Worm (Caenorhabditis elegans) whole organism, young adult: ENCODE results near the gene daf-9.

ENCODE experiments used
- B0035.1 ChIP-seq: sonication (generic microtip); optimal IDR thresholded peaks from 2 replicates; lab custom pipeline; 2016; ENCODE audit warnings: missing genetic modification characterization, mild to moderate bottlenecking, missing compliant biosample characterization, missing genotype, missing genetic modification reagents
- B0261.1 ChIP-seq: sonication (generic microtip); optimal IDR thresholded peaks from 2 replicates; lab custom pipeline; 2016; ENCODE audit warnings: mild to moderate bottlenecking, missing genetic modification characterization, moderate library complexity, missing compliant biosample characterization
- C17E4.6 ChIP-seq: fragments of 200-800 bp; sonication (Bioruptor generic); IDR thresholded peaks from 2 replicates; pipeline ENCODE4 v1.3.6; 2022; ENCODE audit warnings: missing genetic modification reagents, missing genetic modification characterization, missing compliant biosample characterization
- F37B4.10 ChIP-seq: fragments of 200-800 bp; sonication (Bioruptor generic); IDR thresholded peaks from 2 replicates; pipeline ENCODE4 v1.3.6; 2022; ENCODE audit warnings: missing genetic modification characterization, missing compliant biosample characterization
- F39B2.1 ChIP-seq: fragments of 200-800 bp; sonication (Bioruptor generic); IDR thresholded peaks from 2 replicates; pipeline ENCODE4 v1.3.6; 2022; ENCODE audit warnings: missing genetic modification reagents, missing genetic modification characterization, missing compliant biosample characterization
- K11D2.4 ChIP-seq: fragments of 200-800 bp; sonication (Bioruptor generic); IDR thresholded peaks from 2 replicates; pipeline ENCODE4 v1.3.6; 2022; ENCODE audit warnings: missing genetic modification reagents, missing genetic modification characterization, missing compliant biosample characterization
- Y53G8AR.9 ChIP-seq: fragments of 200-800 bp; sonication (Bioruptor generic); conservative IDR thresholded peaks from 2 replicates; pipeline ENCODE4 v1.3.6; 2022; ENCODE audit warnings: missing genetic modification reagents, missing genetic modification characterization, missing compliant biosample characterization
- Y56A3A.18 ChIP-seq: fragments of 200-800 bp; sonication (Bioruptor generic); IDR thresholded peaks from 2 replicates; pipeline ENCODE4 v1.3.6; 2022; ENCODE audit warnings: missing genetic modification reagents, missing genetic modification characterization, missing compliant biosample characterization
- Y79H2A.3 ChIP-seq: fragments of 200-800 bp; sonication (Bioruptor generic); conservative IDR thresholded peaks from 2 replicates; pipeline ENCODE4 v1.3.6; 2022; ENCODE audit warnings: missing genetic modification reagents, missing genetic modification characterization, missing compliant biosample characterization
- akir-1 ChIP-seq: fragments of 200-800 bp; sonication (Bioruptor generic); optimal IDR thresholded peaks from 2 replicates; lab custom pipeline; 2018; ENCODE audit warnings: mild to moderate bottlenecking, missing genetic modification characterization, moderate library complexity, missing compliant biosample characterization
- aptf-3 ChIP-seq: fragments of 200-800 bp; sonication (Bioruptor generic); IDR thresholded peaks from 2 replicates; pipeline ENCODE4 v1.3.6; 2022; ENCODE audit warnings: missing genetic modification characterization, missing compliant biosample characterization
- attf-3 ChIP-seq: fragments of 200-800 bp; sonication (Bioruptor generic); conservative IDR thresholded peaks from 2 replicates; pipeline ENCODE4 v1.3.6; 2022; ENCODE audit warnings: missing genetic modification reagents, missing genetic modification characterization, missing compliant biosample characterization
- attf-5 ChIP-seq: fragments of 200-800 bp; sonication (Bioruptor generic); optimal IDR thresholded peaks from 2 replicates; lab custom pipeline; 2018; ENCODE audit warnings: mild to moderate bottlenecking, missing genetic modification characterization, missing compliant biosample characterization
- attf-6 ChIP-seq: fragments of 200-800 bp; sonication (Bioruptor generic); IDR thresholded peaks from 2 replicates; pipeline ENCODE4 v1.3.6; 2022; ENCODE audit warnings: missing genetic modification reagents, missing genetic modification characterization, missing compliant biosample characterization
- bed-2 ChIP-seq: fragments of 200-800 bp; sonication (Bioruptor generic); IDR thresholded peaks from 2 replicates; pipeline ENCODE4 v1.3.6; 2022; ENCODE audit warnings: missing genetic modification reagents, missing genetic modification characterization, missing compliant biosample characterization
- ccch-3 ChIP-seq: fragments of 200-800 bp; sonication (Bioruptor generic); optimal IDR thresholded peaks from 2 replicates; lab custom pipeline; 2018; ENCODE audit warnings: mild to moderate bottlenecking, missing genetic modification characterization, missing compliant biosample characterization
- cebp-2 ChIP-seq: fragments of 200-800 bp; sonication (Bioruptor generic); IDR thresholded peaks from 2 replicates; pipeline ENCODE4 v1.3.6; 2022; ENCODE audit warnings: missing genetic modification characterization, missing compliant biosample characterization
- ceh-40 ChIP-seq: fragments of 200-800 bp; sonication (Bioruptor generic); IDR thresholded peaks from 2 replicates; pipeline ENCODE4 v1.3.6; 2022; ENCODE audit warnings: missing genetic modification characterization, missing compliant biosample characterization
- ceh-58 ChIP-seq: fragments of 200-800 bp; sonication (Bioruptor generic); IDR thresholded peaks from 2 replicates; pipeline ENCODE4 v1.3.6; 2022; ENCODE audit warnings: missing genetic modification characterization, missing compliant biosample characterization
- die-1 ChIP-seq: sonication (generic microtip); optimal IDR thresholded peaks from 2 replicates; lab custom pipeline; 2016; ENCODE audit warnings: missing genotype, mild to moderate bottlenecking, missing genetic modification characterization, missing compliant biosample characterization
- dpff-1 ChIP-seq: sonication (generic microtip); optimal IDR thresholded peaks from 2 replicates; lab custom pipeline; 2017; ENCODE audit warnings: mild to moderate bottlenecking, missing genetic modification characterization, missing compliant biosample characterization
- efl-1 ChIP-seq: fragments of 150-350 bp; optimal IDR thresholded peaks from 2 replicates; lab custom pipeline; 2014; ENCODE audit warnings: missing biosample characterization, missing genetic modification reagents, missing genetic modification characterization
- egl-18 ChIP-seq: fragments of 200-800 bp; sonication (Bioruptor generic); IDR thresholded peaks from 2 replicates; pipeline ENCODE4 v1.3.6; 2022; ENCODE audit warnings: missing genetic modification reagents, missing genetic modification characterization, missing compliant biosample characterization
- egl-44 ChIP-seq: fragments of 200-800 bp; sonication (Bioruptor generic); IDR thresholded peaks from 2 replicates; pipeline ENCODE4 v1.3.6; 2022; ENCODE audit warnings: missing genetic modification reagents, missing genetic modification characterization, missing compliant biosample characterization
- ets-4 ChIP-seq: fragments of 200-800 bp; sonication (Bioruptor generic); optimal IDR thresholded peaks from 2 replicates; lab custom pipeline; 2018; ENCODE audit warnings: mild to moderate bottlenecking, missing genetic modification characterization, missing compliant biosample characterization
- fkh-3 ChIP-seq: sonication (generic microtip); optimal IDR thresholded peaks from 2 replicates; lab custom pipeline; 2016; ENCODE audit warnings: mild to moderate bottlenecking, missing genetic modification characterization, missing compliant biosample characterization
- him-1 ChIP-seq: sonication (generic microtip); optimal IDR thresholded peaks from 2 replicates; lab custom pipeline; 2016; ENCODE audit warnings: missing genotype, missing genetic modification reagents, missing genetic modification characterization, missing compliant biosample characterization
- hlh-26 ChIP-seq: fragments of 200-800 bp; sonication (Bioruptor generic); conservative IDR thresholded peaks from 2 replicates; pipeline ENCODE4 v1.3.6; 2022; ENCODE audit warnings: missing genetic modification reagents, missing genetic modification characterization, missing compliant biosample characterization
- hmg-1.2 ChIP-seq: fragments of 200-800 bp; sonication (Bioruptor generic); IDR thresholded peaks from 2 replicates; pipeline ENCODE4 v1.3.6; 2022; ENCODE audit warnings: missing genetic modification reagents, missing genetic modification characterization, missing compliant biosample characterization
- hsf-1 ChIP-seq: fragments of 200-800 bp; sonication (Bioruptor generic); IDR thresholded peaks from 2 replicates; pipeline ENCODE4 v1.3.6; 2022; ENCODE audit warnings: missing genetic modification reagents, missing genetic modification characterization, missing compliant biosample characterization
- lin-40 ChIP-seq: sonication (generic microtip); optimal IDR thresholded peaks from 2 replicates; lab custom pipeline; 2016; ENCODE audit warnings: missing genetic modification characterization, mild to moderate bottlenecking, missing compliant biosample characterization, missing genotype, missing genetic modification reagents
- lsy-27 ChIP-seq: sonication (generic microtip); optimal IDR thresholded peaks from 2 replicates; lab custom pipeline; 2017; ENCODE audit warnings: missing genetic modification characterization, mild to moderate bottlenecking, missing compliant biosample characterization, antibody characterized with exemption, missing genotype, borderline replicate concordance; ENCODE audit not compliant: insufficient read depth
- madf-6 ChIP-seq: fragments of 200-800 bp; sonication (Bioruptor generic); IDR thresholded peaks from 2 replicates; pipeline ENCODE4 v1.3.6; 2022; ENCODE audit warnings: missing genetic modification reagents, missing genetic modification characterization, missing compliant biosample characterization
- mxl-1 ChIP-seq: sonication (generic microtip); optimal IDR thresholded peaks from 2 replicates; lab custom pipeline; 2016; ENCODE audit warnings: missing genetic modification characterization, missing compliant biosample characterization
- nhr-27 ChIP-seq: fragments of 200-800 bp; sonication (Bioruptor generic); optimal IDR thresholded peaks from 2 replicates; lab custom pipeline; 2018; ENCODE audit warnings: mild to moderate bottlenecking, missing genetic modification characterization, moderate library complexity, missing compliant biosample characterization
- pbrm-1 ChIP-seq: fragments of 200-800 bp; sonication (Bioruptor generic); IDR thresholded peaks from 2 replicates; pipeline ENCODE4 v1.3.6; 2022; ENCODE audit warnings: missing genetic modification reagents, missing genetic modification characterization, missing compliant biosample characterization
- pha-4 ChIP-seq: fragments of 150-350 bp; sonication (generic microtip); optimal IDR thresholded peaks from 2 replicates; lab custom pipeline; 2014; ENCODE audit warnings: missing biosample characterization, missing genetic modification reagents, missing genetic modification characterization
- rcor-1 ChIP-seq: fragments of 200-800 bp; sonication (Bioruptor generic); IDR thresholded peaks from 2 replicates; pipeline ENCODE4 v1.3.6; 2022; ENCODE audit warnings: missing genetic modification reagents, missing genetic modification characterization, missing compliant biosample characterization
- repo-1 ChIP-seq: sonication (generic microtip); optimal IDR thresholded peaks from 2 replicates; lab custom pipeline; 2017; ENCODE audit warnings: mild to moderate bottlenecking, missing genetic modification characterization, missing compliant biosample characterization
- rpc-1 ChIP-seq, 2 experiments: fragments of 150-350 bp in 1 of 2; sonication (generic microtip) in 1 of 2; optimal IDR thresholded peaks; 2 replicates each; lab custom pipeline; 2014 to 2018; ENCODE audit warnings: missing biosample characterization in 1 of 2, missing genetic modification characterization in 1 of 2, missing genetic modification reagents in 1 of 2, missing genotype in 1 of 2
- snpc-1.1 ChIP-seq: sonication (generic microtip); optimal IDR thresholded peaks from 2 replicates; lab custom pipeline; 2017; ENCODE audit warnings: missing genetic modification characterization, mild to moderate bottlenecking, missing compliant biosample characterization, antibody characterized with exemption, moderate library complexity, missing genotype, missing genetic modification reagents; ENCODE audit not compliant: insufficient read depth
- tbp1 ChIP-seq: fragments of 200-800 bp; sonication (Bioruptor generic); optimal IDR thresholded peaks from 2 replicates; lab custom pipeline; 2018; ENCODE audit warnings: mild to moderate bottlenecking, missing genetic modification characterization, missing compliant biosample characterization
- tbx-9 ChIP-seq: sonication (generic microtip); optimal IDR thresholded peaks from 2 replicates; lab custom pipeline; 2016; ENCODE audit warnings: borderline replicate concordance, missing genetic modification characterization, inconsistent platforms, missing compliant biosample characterization
- unc-62 ChIP-seq: fragments of 150-350 bp; optimal IDR thresholded peaks from 2 replicates; lab custom pipeline; 2014; ENCODE audit warnings: missing biosample characterization, missing genetic modification reagents, missing genetic modification characterization
- zfh-2 ChIP-seq: fragments of 200-800 bp; sonication (Bioruptor generic); conservative IDR thresholded peaks from 2 replicates; pipeline ENCODE4 v1.3.6; 2022; ENCODE audit warnings: missing genetic modification reagents, missing genetic modification characterization, missing compliant biosample characterization
- zim-3 ChIP-seq: sonication (generic microtip); optimal IDR thresholded peaks from 2 replicates; lab custom pipeline; 2017; ENCODE audit warnings: mild to moderate bottlenecking, missing genetic modification characterization, moderate library complexity, missing compliant biosample characterization
- ztf-6 ChIP-seq: fragments of 200-800 bp; sonication (Bioruptor generic); IDR thresholded peaks from 2 replicates; pipeline ENCODE4 v1.3.6; 2022; ENCODE audit warnings: missing genetic modification reagents, missing genetic modification characterization, missing compliant biosample characterization

Gene daf-9

DNA sequence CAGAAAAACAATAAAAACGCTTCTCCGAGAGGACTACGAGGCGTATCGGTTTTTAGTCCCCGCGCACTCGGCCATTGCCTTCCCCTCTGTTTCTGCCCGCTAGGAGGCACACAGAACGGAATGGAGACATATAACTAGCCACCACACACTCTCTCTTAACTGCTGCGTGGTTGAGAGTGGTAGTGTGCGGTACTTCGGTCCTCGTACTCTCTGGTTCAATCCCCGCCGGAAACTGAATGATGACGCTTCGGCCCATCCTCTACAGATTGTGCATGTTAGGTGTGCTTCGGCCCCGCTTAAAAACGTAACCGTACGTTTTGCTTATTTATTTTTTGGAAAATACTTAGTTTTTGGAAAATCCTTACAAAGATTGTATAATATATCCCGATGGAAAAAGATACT, 11.0 kb downstream of the daf-9 start, which contains the start of gene T13C5.6 (continued):
- no peak for TF ChIP-seq ceh-58 (GFP tag; lab: Robert Waterston, UW)
- peak; percentile 93 for TF ChIP-seq cebp-2 (GFP tag; lab: Robert Waterston, UW)
- TF ChIP-seq bed-2 (GFP tag; lab: Robert Waterston, UW): peak; percentile 76; the same call in 1 of the 2 replicates
- TF ChIP-seq tbx-9: peak; percentile 74
- TF ChIP-seq Y79H2A.3 (GFP tag; lab: Robert Waterston, UW): peak; percentile 66; the same call in 1 of the 2 replicates
- peak; percentile 82 for TF ChIP-seq hmg-1.2 (GFP tag; lab: Robert Waterston, UW)
- TF ChIP-seq F39B2.1: no peak
- peak; percentile 88 for TF ChIP-seq egl-44 (GFP tag; lab: Robert Waterston, UW)
- TF ChIP-seq madf-6 (GFP tag; lab: Robert Waterston, UW): peak; percentile 55; the same call in 1 of the 2 replicates
- peak; percentile 81 for TF ChIP-seq pbrm-1 (GFP tag; lab: Robert Waterston, UW)
- peak; percentile 89 for TF ChIP-seq attf-5
- TF ChIP-seq egl-18: peak; percentile 65; the same call in 1 of the 2 replicates
- no peak for TF ChIP-seq snpc-1.1
- TF ChIP-seq ztf-6: 0 out of 2 replicates have a peak, but pooled peaks have one; percentile 58
- TF ChIP-seq rcor-1 (GFP tag; lab: Robert Waterston, UW): peak; percentile 89
- no peak for TF ChIP-seq ceh-40 (GFP tag; lab: Robert Waterston, UW)
- 0 out of 2 replicates have a peak, but pooled peaks have one; percentile 43 for TF ChIP-seq hlh-26 (GFP tag; lab: Robert Waterston, UW)
- peak; percentile 2 for TF ChIP-seq dpff-1 (tag; lab: Kevin White, UChicago)
- TF ChIP-seq rpc-1 (optimal IDR thresholded peaks at IDR 0.05; lab: Kevin White, UChicago): peak; percentile 91
- TF ChIP-seq rpc-1 (tag; optimal IDR thresholded peaks at IDR 0.05; lab: Kevin White, UChicago): peak; percentile 70
- TF ChIP-seq repo-1 (tag; lab: Kevin White, UChicago): peak; percentile 93
- TF ChIP-seq zim-3 (tag; lab: Kevin White, UChicago): peak; percentile 88
- TF ChIP-seq mxl-1: peak; percentile 68
- peak; percentile 30 for TF ChIP-seq lsy-27
- TF ChIP-seq zfh-2 (GFP tag; lab: Robert Waterston, UW): peak; percentile 89
- TF ChIP-seq attf-3 (GFP tag; lab: Robert Waterston, UW): no peak; the same call in 1 of the 2 replicates
- peak; percentile 92 for TF ChIP-seq B0261.1 (tag; lab: Kevin White, UChicago)
- peak; percentile 26; the same call in 1 of the 2 replicates for TF ChIP-seq C17E4.6 (GFP tag; lab: Robert Waterston, UW)
- peak; percentile 88 for TF ChIP-seq B0035.1
- peak; percentile 49 for TF ChIP-seq him-1
- peak; percentile 91 for TF ChIP-seq Y56A3A.18 (GFP tag; lab: Robert Waterston, UW)
- no peak for TF ChIP-seq pha-4 (tag; lab: Kevin White, UChicago)
- TF ChIP-seq tbp1 (GFP tag; lab: Kevin White, UChicago): peak; percentile 92
- peak; percentile 91 for TF ChIP-seq nhr-27 (tag; lab: Kevin White, UChicago)
- TF ChIP-seq ccch-3 (GFP tag; lab: Kevin White, UChicago): peak; percentile 63
- no peak for TF ChIP-seq attf-6
- TF ChIP-seq aptf-3 (GFP tag; lab: Robert Waterston, UW): peak; percentile 66; the same call in 1 of the 2 replicates
- peak; percentile 72; the same call in 1 of the 2 replicates for TF ChIP-seq Y53G8AR.9 (GFP tag; lab: Robert Waterston, UW)
- TF ChIP-seq die-1 (tag; lab: Kevin White, UChicago): peak; percentile 88
- peak; percentile 93 for TF ChIP-seq lin-40 (tag; lab: Kevin White, UChicago)
- TF ChIP-seq K11D2.4 (GFP tag; lab: Robert Waterston, UW): peak; percentile 75; the same call in 1 of the 2 replicates
- TF ChIP-seq F37B4.10 (GFP tag; lab: Robert Waterston, UW): 0 out of 2 replicates have a peak, but pooled peaks have one; percentile 66
- TF ChIP-seq akir-1 (GFP tag; lab: Kevin White, UChicago): peak; percentile 79
- TF ChIP-seq fkh-3: peak; percentile 76
- no peak for TF ChIP-seq unc-62 (GFP tag; lab: Kevin White, UChicago)
- TF ChIP-seq efl-1: no peak
- peak; percentile 90 for TF ChIP-seq ets-4 (GFP tag; lab: Kevin White, UChicago)
- TF ChIP-seq hsf-1 (GFP tag; lab: Robert Waterston, UW): 0 out of 2 replicates have a peak, but pooled peaks have one; percentile 22
